Fruit fly (Drosophila melanogaster): ENCODE results near the gene Dh31.

Gene Dh31

dm6 chr2L:8528318-8528717 is 21.7 kb upstream of the Dh31 start, which contains the start of the genes lmgA and lmgB:
TSS of gene lmgA (minus strand) at chr2L:8528618.
TSS of gene lmgB (minus strand) at chr2L:8528618.
- TF ChIP-seq ey (GFP tag; optimal IDR thresholded peaks at IDR 0.05) = no peak
- no peak for TF ChIP-seq Dfd (GFP tag; optimal IDR thresholded peaks at IDR 0.05)
- no peak for TF ChIP-seq br (GFP tag; optimal IDR thresholded peaks at IDR 0.05)
- TF ChIP-seq HLH106 (tag; optimal IDR thresholded peaks at IDR 0.05) = peak; percentile 14
- no peak for TF ChIP-seq lola (GFP tag; optimal IDR thresholded peaks at IDR 0.05)
- no peak for TF ChIP-seq woc (GFP tag; optimal IDR thresholded peaks at IDR 0.05)
- TF ChIP-seq CG9705 (GFP tag; optimal IDR thresholded peaks at IDR 0.05) = no peak
- peak; percentile 51 for TF ChIP-seq Hnf4 (GFP tag; optimal IDR thresholded peaks at IDR 0.05)
- peak; percentile 59 for TF ChIP-seq rgr (GFP tag; optimal IDR thresholded peaks at IDR 0.05)
- no peak for TF ChIP-seq Jra (GFP tag; optimal IDR thresholded peaks at IDR 0.05)
- no peak for TF ChIP-seq brk (GFP tag; optimal IDR thresholded peaks at IDR 0.05)
- TF ChIP-seq Rel (GFP tag; optimal IDR thresholded peaks at IDR 0.05) = no peak
- no peak for TF ChIP-seq Rel (tag; optimal IDR thresholded peaks at IDR 0.05)
- TF ChIP-seq tai (GFP tag; optimal IDR thresholded peaks at IDR 0.05) = no peak
- TF ChIP-seq usp (GFP tag; optimal IDR thresholded peaks at IDR 0.05) = no peak
- TF ChIP-seq dsf (GFP tag; optimal IDR thresholded peaks at IDR 0.05; ENCODE audit: borderline replicate concordance) = no peak
- TF ChIP-seq Mio (GFP tag; optimal IDR thresholded peaks at IDR 0.05) = no peak
- TF ChIP-seq foxo (GFP tag; optimal IDR thresholded peaks at IDR 0.05) = peak in 1 of 2 experiments; percentile 68
- TF ChIP-seq fru (GFP tag; optimal IDR thresholded peaks at IDR 0.05) = peak; percentile 7
- peak; percentile 31 for TF ChIP-seq OdsH (GFP tag; optimal IDR thresholded peaks at IDR 0.05)
- peak; percentile 42 for TF ChIP-seq h (GFP tag; optimal IDR thresholded peaks at IDR 0.05)
- TF ChIP-seq dl (GFP tag; optimal IDR thresholded peaks at IDR 0.05; ENCODE audit: insufficient read depth in 1 of 2, partially characterized antibody in 2 of 2) = no peak
- TF ChIP-seq CG32264 (GFP tag; optimal IDR thresholded peaks at IDR 0.05) = no peak
- no peak for TF ChIP-seq N (GFP tag; optimal IDR thresholded peaks at IDR 0.05)
- peak; percentile 73 for TF ChIP-seq Hr83 (GFP tag; optimal IDR thresholded peaks at IDR 0.05; ENCODE audit: poor library complexity, severe bottlenecking)
- peak; percentile 22 for TF ChIP-seq sv (GFP tag; optimal IDR thresholded peaks at IDR 0.05)
- no peak for TF ChIP-seq psq (GFP tag; optimal IDR thresholded peaks at IDR 0.05)
- TF ChIP-seq Vsx2 (GFP tag; optimal IDR thresholded peaks at IDR 0.05; ENCODE audit: partially characterized antibody) = no peak
- TF ChIP-seq dmrt93B (GFP tag; optimal IDR thresholded peaks at IDR 0.05) = no peak
- TF ChIP-seq Abd-B (GFP tag; optimal IDR thresholded peaks at IDR 0.05) = no peak
- TF ChIP-seq Hr78 (GFP tag; optimal IDR thresholded peaks at IDR 0.05) = no peak
- no peak for TF ChIP-seq pan (optimal IDR thresholded peaks at IDR 0.05)
- TF ChIP-seq CrebA (GFP tag; optimal IDR thresholded peaks at IDR 0.05; ENCODE audit: borderline replicate concordance) = no peak
- peak; percentile 63 for TF ChIP-seq jim (GFP tag; optimal IDR thresholded peaks at IDR 0.05)
- TF ChIP-seq sage (GFP tag; optimal IDR thresholded peaks at IDR 0.05) = peak; percentile 27
- no peak for TF ChIP-seq Sp1 (GFP tag; optimal IDR thresholded peaks at IDR 0.05)
- TF ChIP-seq Dif (GFP tag; optimal IDR thresholded peaks at IDR 0.05; ENCODE audit: partially characterized antibody) = no peak
- TF ChIP-seq GATAd (GFP tag; optimal IDR thresholded peaks at IDR 0.05) = no peak
- TF ChIP-seq Myc (optimal IDR thresholded peaks at IDR 0.05) = no peak

dm6 chr2L:8525000-8525399 is 18.4 kb upstream of the Dh31 start:
- TF ChIP-seq foxo (GFP tag; optimal IDR thresholded peaks at IDR 0.05) (no peak), Mio (GFP tag; optimal IDR thresholded peaks at IDR 0.05) (no peak), sv (GFP tag; optimal IDR thresholded peaks at IDR 0.05) (no peak)

- TF ChIP-seq CG9705 (GFP tag; optimal IDR thresholded peaks at IDR 0.05) (no peak), usp (GFP tag; optimal IDR thresholded peaks at IDR 0.05) (no peak), brk (GFP tag; optimal IDR thresholded peaks at IDR 0.05) (no peak), Mio (GFP tag; optimal IDR thresholded peaks at IDR 0.05) (no peak), sv (GFP tag; optimal IDR thresholded peaks at IDR 0.05) (no peak), Jra (GFP tag; optimal IDR thresholded peaks at IDR 0.05) (no peak), Hnf4 (GFP tag; optimal IDR thresholded peaks at IDR 0.05) (no peak), psq (GFP tag; optimal IDR thresholded peaks at IDR 0.05) (no peak), lola (GFP tag; optimal IDR thresholded peaks at IDR 0.05) (no peak), GATAd (GFP tag; optimal IDR thresholded peaks at IDR 0.05) (no peak), CrebA (GFP tag; optimal IDR thresholded peaks at IDR 0.05; ENCODE audit: borderline replicate concordance) (no peak), fru (GFP tag; optimal IDR thresholded peaks at IDR 0.05) (no peak), CG32264 (GFP tag; optimal IDR thresholded peaks at IDR 0.05) (no peak), Dfd (GFP tag; optimal IDR thresholded peaks at IDR 0.05) (no peak), ey (GFP tag; optimal IDR thresholded peaks at IDR 0.05) (no peak)
Observed at dm6 chr2L:8522781-8523180, 16.1 kb upstream of the Dh31 start.
